Fruit fly (Drosophila melanogaster): ENCODE results near the gene Dhc16F.

Dhc16F gene

dm6 chrX:18101778-18102177, 37.5 kb downstream of the Dhc16F start, which contains the start of gene Taf8:
Taf8 (plus strand) TSS chrX:18101970.
- TF ChIP-seq psq (optimal IDR thresholded peaks at IDR 0.05), result no peak
- no peak for TF ChIP-seq Dll (optimal IDR thresholded peaks at IDR 0.05)
- TF ChIP-seq CG8478 (optimal IDR thresholded peaks at IDR 0.05), result no peak
- TF ChIP-seq usp (GFP tag; optimal IDR thresholded peaks at IDR 0.05), result no peak
- no peak for TF ChIP-seq EcR (GFP tag; optimal IDR thresholded peaks at IDR 0.05)
- TF ChIP-seq pan (optimal IDR thresholded peaks at IDR 0.05), result no peak

DNA sequence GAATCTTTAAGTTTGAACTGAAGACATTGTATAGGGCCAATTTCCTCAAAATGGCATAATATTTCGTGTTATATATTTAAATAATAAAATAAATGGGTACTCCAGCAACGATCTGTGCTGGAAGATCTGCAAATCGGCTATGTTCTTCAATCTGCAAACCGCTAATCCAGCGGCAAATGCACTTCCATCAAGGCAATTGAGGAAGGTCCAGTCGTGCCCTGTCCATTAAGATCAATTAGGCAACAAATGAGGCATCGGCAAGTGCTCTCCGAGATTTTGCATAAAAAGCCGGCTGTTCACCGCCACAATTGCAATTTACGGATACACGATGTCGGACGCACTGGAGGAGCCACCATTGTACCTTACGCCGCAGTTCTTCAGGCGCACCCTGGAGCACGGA, 39.1 kb downstream of the Dhc16F start, which contains the start of gene CG7135:
CG7135 (plus strand) TSS at position 301 of the 400 bp plus-strand sequence.
- TF ChIP-seq usp (GFP tag; optimal IDR thresholded peaks at IDR 0.05) (no peak), EcR (GFP tag; optimal IDR thresholded peaks at IDR 0.05) (no peak), CG8478 (optimal IDR thresholded peaks at IDR 0.05) (no peak), pan (optimal IDR thresholded peaks at IDR 0.05) (no peak), Dll (optimal IDR thresholded peaks at IDR 0.05) (no peak), psq (optimal IDR thresholded peaks at IDR 0.05) (no peak)

dm6 chrX:18106686-18107085, 42.4 kb downstream of the Dhc16F start:
- no peak for TF ChIP-seq CG8478 (optimal IDR thresholded peaks at IDR 0.05)
- TF ChIP-seq usp (GFP tag; optimal IDR thresholded peaks at IDR 0.05), result no peak
- no peak for TF ChIP-seq pan (optimal IDR thresholded peaks at IDR 0.05)
- TF ChIP-seq psq (optimal IDR thresholded peaks at IDR 0.05), result no peak
- TF ChIP-seq EcR (GFP tag; optimal IDR thresholded peaks at IDR 0.05), result no peak
- no peak for TF ChIP-seq Dll (optimal IDR thresholded peaks at IDR 0.05)

DNA sequence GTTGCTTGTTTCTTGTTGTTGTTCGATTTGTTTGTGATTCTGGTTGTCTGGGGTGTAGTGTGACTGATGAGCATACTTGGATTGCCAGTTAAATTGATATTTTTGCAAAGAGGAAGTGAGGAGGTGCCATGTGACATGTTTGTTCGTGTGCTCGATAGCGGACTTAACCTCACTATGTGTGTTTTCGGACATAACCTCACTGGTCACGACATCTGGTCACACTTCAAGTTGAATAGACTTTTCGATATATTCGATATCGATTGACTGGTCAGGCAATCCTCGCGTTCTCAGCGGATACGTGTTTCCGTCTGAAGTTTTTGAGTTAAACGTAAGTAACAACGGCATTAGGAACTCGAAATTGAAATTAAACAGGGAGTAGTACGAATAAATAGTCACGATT, 44.4 kb downstream of the Dhc16F start:
- TF ChIP-seq psq (optimal IDR thresholded peaks at IDR 0.05) (no peak), Dll (optimal IDR thresholded peaks at IDR 0.05) (no peak), CG8478 (optimal IDR thresholded peaks at IDR 0.05) (no peak), usp (GFP tag; optimal IDR thresholded peaks at IDR 0.05) (no peak), EcR (GFP tag; optimal IDR thresholded peaks at IDR 0.05) (no peak), pan (optimal IDR thresholded peaks at IDR 0.05) (no peak)

- TF ChIP-seq usp (GFP tag; optimal IDR thresholded peaks at IDR 0.05) (no peak), EcR (GFP tag; optimal IDR thresholded peaks at IDR 0.05) (no peak), psq (optimal IDR thresholded peaks at IDR 0.05) (no peak), pan (optimal IDR thresholded peaks at IDR 0.05) (no peak), CG8478 (optimal IDR thresholded peaks at IDR 0.05) (no peak), Dll (optimal IDR thresholded peaks at IDR 0.05) (no peak)
These were observed 50.5 kb downstream of the Dhc16F start for dm6 chrX:18114770-18115169.

- no peak for TF ChIP-seq psq (optimal IDR thresholded peaks at IDR 0.05)
- no peak for TF ChIP-seq EcR (GFP tag; optimal IDR thresholded peaks at IDR 0.05)
- TF ChIP-seq CG8478 (optimal IDR thresholded peaks at IDR 0.05), result no peak
- no peak for TF ChIP-seq usp (GFP tag; optimal IDR thresholded peaks at IDR 0.05)
- TF ChIP-seq Dll (optimal IDR thresholded peaks at IDR 0.05), result no peak
- TF ChIP-seq pan (optimal IDR thresholded peaks at IDR 0.05), result no peak
These were observed 52.6 kb downstream of the Dhc16F start, which contains the start of gene wupA for dm6 chrX:18116811-18117383. wupA (minus strand) TSS chrX:18116922.

- TF ChIP-seq EcR (GFP tag; optimal IDR thresholded peaks at IDR 0.05), result no peak
- TF ChIP-seq usp (GFP tag; optimal IDR thresholded peaks at IDR 0.05), result no peak
- no peak for TF ChIP-seq psq (optimal IDR thresholded peaks at IDR 0.05)
- TF ChIP-seq Dll (optimal IDR thresholded peaks at IDR 0.05), result no peak
- TF ChIP-seq CG8478 (optimal IDR thresholded peaks at IDR 0.05), result no peak
- no peak for TF ChIP-seq pan (optimal IDR thresholded peaks at IDR 0.05)
These were observed 54.2 kb downstream of the Dhc16F start for dm6 chrX:18118519-18118918.

- TF ChIP-seq usp (GFP tag; optimal IDR thresholded peaks at IDR 0.05) (no peak), psq (optimal IDR thresholded peaks at IDR 0.05) (no peak), EcR (GFP tag; optimal IDR thresholded peaks at IDR 0.05) (no peak)
These were observed 61.2 kb downstream of the Dhc16F start for dm6 chrX:18125520-18125919.
